Fruit fly (Drosophila melanogaster) whole organism, embryonic: ENCODE results near the gene eIF3d2.

ENCODE experiments used
- Bdp1 ChIP-seq: fragments of 200-800 bp; sonication (Bioruptor generic); optimal IDR thresholded peaks from 3 replicates; lab custom pipeline; 2016; ENCODE audit warnings: missing biosample characterization, missing genetic modification characterization
- BtbVII ChIP-seq: fragments of 200-800 bp; sonication (Bioruptor generic); optimal IDR thresholded peaks from 3 replicates; lab custom pipeline; 2017; ENCODE audit warnings: missing biosample characterization, mild to moderate bottlenecking, missing genetic modification characterization
- CG10209 ChIP-seq: fragments of 200-800 bp; sonication (Bioruptor generic); optimal IDR thresholded peaks from 3 replicates; lab custom pipeline; 2017; ENCODE audit warnings: missing biosample characterization, mild to moderate bottlenecking, missing genetic modification characterization, missing genetic modification reagents
- CG10543 ChIP-seq: fragments of 200-800 bp; sonication (Bioruptor generic); optimal IDR thresholded peaks from 3 replicates; lab custom pipeline; 2017; ENCODE audit warnings: missing biosample characterization, mild to moderate bottlenecking, missing genetic modification characterization, moderate library complexity
- CG11085 ChIP-seq: fragments of 200-800 bp; sonication (Bioruptor generic); IDR thresholded peaks from 2 replicates; pipeline ENCODE4 v1.3.6; 2022; ENCODE audit warnings: missing biosample characterization, missing genetic modification characterization
- CG11696 ChIP-seq: fragments of 200-800 bp; sonication (Bioruptor generic); IDR thresholded peaks from 2 replicates; pipeline ENCODE4 v1.3.6; 2022; ENCODE audit warnings: missing biosample characterization, missing genetic modification characterization
- CG12104 ChIP-seq: fragments of 200-800 bp; sonication (Bioruptor generic); optimal IDR thresholded peaks from 3 replicates; lab custom pipeline; 2016; ENCODE audit warnings: missing biosample characterization, missing genetic modification characterization
- CG12942 ChIP-seq: fragments of 200-800 bp; sonication (Bioruptor generic); optimal IDR thresholded peaks from 3 replicates; lab custom pipeline; 2016; ENCODE audit warnings: missing biosample characterization, missing genetic modification characterization
- CG15073 ChIP-seq: fragments of 200-800 bp; sonication (Bioruptor generic); optimal IDR thresholded peaks from 2 replicates; lab custom pipeline; 2016; ENCODE audit warnings: missing biosample characterization, missing genetic modification characterization
- CG16779 ChIP-seq: fragments of 200-800 bp; sonication (Bioruptor generic); IDR thresholded peaks from 2 replicates; pipeline ENCODE4 v1.3.6; 2022; ENCODE audit warnings: missing biosample characterization, missing genetic modification characterization
- CG6272 ChIP-seq: fragments of 200-800 bp; sonication (Bioruptor generic); IDR thresholded peaks from 2 replicates; pipeline ENCODE4 v1.3.6; 2022; ENCODE audit warnings: missing biosample characterization, missing genetic modification characterization
- CG6683 ChIP-seq: fragments of 200-800 bp; sonication (Bioruptor generic); optimal IDR thresholded peaks from 2 replicates; lab custom pipeline; 2017; ENCODE audit warnings: missing biosample characterization, mild to moderate bottlenecking, missing genetic modification characterization, missing genetic modification reagents
- CG6791 ChIP-seq: fragments of 200-800 bp; sonication (Bioruptor generic); IDR thresholded peaks from 3 replicates; pipeline ENCODE4 v1.3.6; 2022; ENCODE audit warnings: missing biosample characterization, missing genetic modification characterization; ENCODE audit not compliant: partially characterized antibody
- CG6813 ChIP-seq: fragments of 200-800 bp; sonication (Bioruptor generic); optimal IDR thresholded peaks from 2 replicates; lab custom pipeline; 2017; ENCODE audit warnings: missing biosample characterization, missing genetic modification characterization, mild to moderate bottlenecking, moderate library complexity, missing genetic modification reagents
- CG7556 ChIP-seq: fragments of 200-800 bp; sonication (Bioruptor generic); optimal IDR thresholded peaks from 2 replicates; lab custom pipeline; 2017; ENCODE audit warnings: missing biosample characterization, mild to moderate bottlenecking, missing genetic modification characterization
- Eip74EF ChIP-seq, 2 experiments: fragments of 200-800 bp in 1 of 2; fragments of >200 bp in 1 of 2; sonication (Bioruptor generic) in 1 of 2; optimal IDR thresholded peaks; 2 replicates each; lab custom pipeline; 2017 to 2019; ENCODE audit warnings: missing biosample characterization in 2 of 2, missing genetic modification characterization in 2 of 2, mild to moderate bottlenecking in 1 of 2, moderate library complexity in 1 of 2
- HLH3B ChIP-seq: fragments of 200-800 bp; sonication (Bioruptor generic); IDR thresholded peaks from 2 replicates; pipeline ENCODE4 v1.3.6; 2022; ENCODE audit warnings: missing biosample characterization, missing genetic modification characterization
- HmgZ ChIP-seq: fragments of 200-800 bp; sonication (Bioruptor generic); optimal IDR thresholded peaks from 2 replicates; lab custom pipeline; 2018; ENCODE audit warnings: missing biosample characterization, mild to moderate bottlenecking, missing genetic modification characterization
- Hr51 ChIP-seq, 2 experiments: fragments of 200-800 bp; sonication (Bioruptor generic); optimal IDR thresholded peaks; 2 replicates in 1 of 2; 3 replicates in 1 of 2; lab custom pipeline; 2016 to 2018; ENCODE audit warnings: missing biosample characterization in 2 of 2, missing genetic modification characterization in 2 of 2, mild to moderate bottlenecking in 1 of 2, moderate library complexity in 1 of 2
- MTF-1 ChIP-seq: fragments of 200-800 bp; sonication (Bioruptor generic); optimal IDR thresholded peaks from 2 replicates; lab custom pipeline; 2018; ENCODE audit warnings: missing biosample characterization, mild to moderate bottlenecking, missing genetic modification characterization, borderline replicate concordance
- Sin3A ChIP-seq: fragments of >200 bp; optimal IDR thresholded peaks from 2 replicates; lab custom pipeline; 2018
- Xbp1 ChIP-seq: fragments of 200-800 bp; sonication (Bioruptor generic); optimal IDR thresholded peaks from 3 replicates; lab custom pipeline; 2016; ENCODE audit warnings: missing biosample characterization, mild to moderate bottlenecking, missing genetic modification characterization
- al ChIP-seq: fragments of 200-800 bp; sonication (Bioruptor generic); IDR thresholded peaks from 2 replicates; pipeline ENCODE4 v1.3.6; 2022; ENCODE audit warnings: missing biosample characterization, missing genetic modification characterization
- amos ChIP-seq: fragments of 200-800 bp; sonication (Bioruptor generic); IDR thresholded peaks from 2 replicates; pipeline ENCODE4 v1.3.6; 2022; ENCODE audit warnings: missing biosample characterization, missing genetic modification characterization; ENCODE audit not compliant: partially characterized antibody
- bcd ChIP-seq: fragments of 200-800 bp; sonication (Bioruptor generic); optimal IDR thresholded peaks from 2 replicates; lab custom pipeline; 2017; ENCODE audit warnings: missing biosample characterization, mild to moderate bottlenecking, missing genetic modification characterization
- croc ChIP-seq: fragments of 200-800 bp; sonication (Bioruptor generic); conservative IDR thresholded peaks from 3 replicates; pipeline ENCODE4 v1.3.6; 2022; ENCODE audit warnings: missing biosample characterization, missing genetic modification characterization
- dmrt11E ChIP-seq: fragments of 200-800 bp; sonication (Bioruptor generic); optimal IDR thresholded peaks from 3 replicates; lab custom pipeline; 2018; ENCODE audit warnings: missing biosample characterization, mild to moderate bottlenecking, missing genetic modification characterization, moderate library complexity
- dmrt99B ChIP-seq: fragments of 200-800 bp; sonication (Bioruptor generic); optimal IDR thresholded peaks from 2 replicates; lab custom pipeline; 2018; ENCODE audit warnings: missing biosample characterization, mild to moderate bottlenecking, missing genetic modification characterization, moderate library complexity
- emc ChIP-seq: fragments of 200-800 bp; sonication (Bioruptor generic); optimal IDR thresholded peaks from 2 replicates; lab custom pipeline; 2016; ENCODE audit warnings: missing biosample characterization, missing genetic modification characterization
- fd64A ChIP-seq: fragments of 200-800 bp; sonication (Bioruptor generic); optimal IDR thresholded peaks from 3 replicates; lab custom pipeline; 2018; ENCODE audit warnings: missing biosample characterization, mild to moderate bottlenecking, missing genetic modification characterization
- hkb ChIP-seq, 2 experiments: fragments of 200-800 bp in 1 of 2; fragments of >200 bp in 1 of 2; sonication (Bioruptor generic) in 1 of 2; IDR thresholded peaks in 1 of 2; optimal IDR thresholded peaks in 1 of 2; 2 replicates each; pipeline versions ENCODE4 v1.3.6 to Lab custom; 2017 to 2022; ENCODE audit warnings: missing biosample characterization in 1 of 2, missing genetic modification characterization in 1 of 2
- lilli ChIP-seq: fragments of 200-800 bp; sonication (Bioruptor generic); optimal IDR thresholded peaks from 3 replicates; lab custom pipeline; 2016; ENCODE audit warnings: missing biosample characterization, missing genetic modification characterization
- mld ChIP-seq: fragments of 200-800 bp; sonication (Bioruptor generic); IDR thresholded peaks from 3 replicates; pipeline ENCODE4 v1.3.6; 2022; ENCODE audit warnings: missing biosample characterization, missing genetic modification characterization; ENCODE audit not compliant: partially characterized antibody
- pnt ChIP-seq: fragments of 200-800 bp; sonication (Bioruptor generic); optimal IDR thresholded peaks from 3 replicates; lab custom pipeline; 2016; ENCODE audit warnings: missing biosample characterization, missing genetic modification characterization
- sc ChIP-seq, 3 experiments: fragments of >200 bp in 2 of 3; fragments of 200-800 bp in 1 of 3; sonication (Bioruptor generic) in 1 of 3; optimal IDR thresholded peaks; 2 replicates in 2 of 3; 3 replicates in 1 of 3; lab custom pipeline; 2017; ENCODE audit warnings: mild to moderate bottlenecking in 1 of 3, missing biosample characterization in 1 of 3, missing genetic modification characterization in 1 of 3, missing genetic modification reagents in 1 of 3
- sd ChIP-seq: fragments of 200-800 bp; sonication (Bioruptor generic); optimal IDR thresholded peaks from 3 replicates; lab custom pipeline; 2018; ENCODE audit warnings: missing biosample characterization, mild to moderate bottlenecking, missing genetic modification characterization, moderate library complexity
- sim ChIP-seq: fragments of 200-800 bp; sonication (Bioruptor generic); IDR thresholded peaks from 2 replicates; pipeline ENCODE4 v1.3.6; 2022; ENCODE audit warnings: missing biosample characterization, missing genetic modification characterization
- slbo ChIP-seq: fragments of 200-800 bp; sonication (Bioruptor generic); IDR thresholded peaks from 2 replicates; pipeline ENCODE4 v1.3.6; 2022; ENCODE audit warnings: missing biosample characterization, missing genetic modification characterization
- tio ChIP-seq: fragments of 200-800 bp; sonication (Bioruptor generic); optimal IDR thresholded peaks from 2 replicates; lab custom pipeline; 2017; ENCODE audit warnings: missing biosample characterization, missing genetic modification characterization, inconsistent platforms
- tll ChIP-seq, 2 experiments: fragments of 200-800 bp in 1 of 2; fragments of >200 bp in 1 of 2; sonication (Bioruptor generic) in 1 of 2; optimal IDR thresholded peaks; 2 replicates each; lab custom pipeline; 2017 to 2019; ENCODE audit warnings: missing biosample characterization in 2 of 2, missing genetic modification characterization in 2 of 2, mild to moderate bottlenecking in 1 of 2, moderate library complexity in 1 of 2
- vvl ChIP-seq: fragments of 200-800 bp; sonication (Bioruptor generic); IDR thresholded peaks from 2 replicates; pipeline ENCODE4 v1.3.6; 2022; ENCODE audit warnings: missing biosample characterization, missing genetic modification characterization
- zen2 ChIP-seq: fragments of 200-800 bp; sonication (Bioruptor generic); IDR thresholded peaks from 3 replicates; pipeline ENCODE4 v1.3.6; 2022; ENCODE audit warnings: missing biosample characterization, missing genetic modification characterization; ENCODE audit not compliant: partially characterized antibody

Gene eIF3d2

DNA sequence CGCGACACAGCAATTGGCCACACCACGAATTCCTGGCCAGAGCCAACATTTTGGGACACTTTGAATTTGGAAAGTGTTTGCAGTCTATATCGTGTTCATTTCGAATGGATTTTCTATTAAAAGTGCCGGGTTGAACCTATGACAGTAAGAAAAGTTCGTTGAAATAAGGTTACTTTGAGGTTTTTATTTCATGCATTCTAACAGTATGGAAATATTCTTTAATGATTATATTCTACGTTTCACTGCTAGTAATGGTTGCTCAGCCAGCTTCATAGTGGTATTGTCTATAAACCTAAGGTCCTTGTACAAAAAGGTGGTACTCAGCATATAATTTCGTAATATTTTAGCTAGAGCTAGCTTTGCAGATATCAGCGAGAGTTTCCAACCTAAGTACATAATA lies 37.8 kb upstream of the eIF3d2 start, which contains the start of gene Pglym87 (continued):
- no peak for TF ChIP-seq CG11085 (GFP tag; lab: Robert Waterston, UW)
- no peak for TF ChIP-seq emc (GFP tag; lab: Kevin White, UChicago)
- no peak for TF ChIP-seq fd64A (GFP tag; lab: Kevin White, UChicago)
- TF ChIP-seq BtbVII = no peak
- TF ChIP-seq tio (GFP tag; lab: Kevin White, UChicago) = no peak

DNA sequence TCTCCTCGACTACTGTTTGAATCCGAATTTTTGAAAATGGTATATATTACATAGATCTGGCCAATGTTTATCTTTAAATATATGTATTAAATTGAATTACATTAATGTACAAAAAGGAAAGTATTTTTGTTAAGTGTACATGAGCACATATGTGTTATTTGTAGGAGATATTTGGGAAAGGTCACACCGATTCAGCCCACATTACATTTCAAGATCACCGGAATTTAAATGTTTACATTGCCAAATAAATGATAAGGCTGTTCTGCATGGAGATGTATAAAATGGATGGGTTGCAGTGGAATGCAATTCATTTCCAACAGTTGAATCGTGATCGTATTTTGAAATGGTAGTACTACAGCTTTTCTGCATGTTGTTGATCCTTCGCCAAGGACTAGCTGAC lies 34.3 kb upstream of the eIF3d2 start, which contains the start of gene CG3916:
Gene CG3916 (plus strand): TSS at position 301 of the 400 bp plus-strand sequence.
- TF ChIP-seq CG6683 (GFP tag; lab: Kevin White, UChicago) = no peak
- TF ChIP-seq, all 482 proteins: peak for 0

dm6 chr3R:12226239-12226638 lies 31.4 kb upstream of the eIF3d2 start, which contains the start of gene CG12256:
TSS of gene CG12256 (minus strand) at chr3R:12226339.
- no peak for TF ChIP-seq sd (tag; lab: Kevin White, UChicago)
- no peak for TF ChIP-seq CG12942 (GFP tag; lab: Kevin White, UChicago)
- TF ChIP-seq CG7556 (GFP tag; lab: Kevin White, UChicago) = no peak
- TF ChIP-seq sim (GFP tag; lab: Robert Waterston, UW) = no peak

DNA sequence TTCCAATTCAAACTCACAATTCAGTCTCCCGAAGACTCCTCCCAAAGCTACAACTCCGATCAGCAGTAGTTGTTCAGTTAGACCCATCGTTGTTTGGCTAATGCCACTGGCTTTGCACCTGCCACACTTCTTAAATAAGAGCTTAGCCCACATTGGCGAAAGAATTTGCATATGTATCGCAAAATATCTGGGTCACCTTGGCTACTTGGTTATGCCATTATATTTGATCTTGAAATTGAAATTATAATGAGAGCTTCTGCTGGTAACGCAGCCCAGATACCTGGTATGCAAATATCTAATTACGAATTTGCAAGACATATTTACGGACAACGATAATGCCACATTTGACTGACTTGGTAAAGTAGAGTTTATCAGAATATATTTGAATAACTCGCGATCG lies 30.1 kb upstream of the eIF3d2 start, which contains the start of gene CG17404:
Gene CG17404 (minus strand): TSS at position 101 of the 400 bp plus-strand sequence.
- TF ChIP-seq CG10209 (GFP tag; lab: Kevin White, UChicago) (no peak), Hr51 (GFP tag; optimal IDR thresholded peaks at IDR 0.05; lab: Kevin White, UChicago) (no peak), Sin3A (lab: Kevin White, UChicago) (no peak), sc (optimal IDR thresholded peaks at IDR 0.05; lab: Kevin White, UChicago) (no peak), sc (GFP tag; optimal IDR thresholded peaks at IDR 0.05; lab: Kevin White, UChicago) (no peak), croc (GFP tag; lab: Robert Waterston, UW) (no peak), zen2 (GFP tag; lab: Robert Waterston, UW) (no peak), CG15073 (GFP tag; lab: Kevin White, UChicago) (no peak), CG6813 (GFP tag; lab: Kevin White, UChicago) (no peak), MTF-1 (GFP tag; lab: Kevin White, UChicago) (no peak), dmrt11E (no peak), vvl (GFP tag; lab: Robert Waterston, UW) (no peak), CG6272 (GFP tag; lab: Robert Waterston, UW) (no peak), CG12104 (GFP tag; lab: Kevin White, UChicago) (no peak), CG10543 (GFP tag; lab: Kevin White, UChicago) (no peak), bcd (GFP tag; lab: Kevin White, UChicago) (no peak)
- TF ChIP-seq, all 482 proteins: peak for 0

- peak; percentile 11 for TF ChIP-seq pnt (GFP tag; lab: Kevin White, UChicago)
- TF ChIP-seq HLH3B (GFP tag; lab: Robert Waterston, UW) = no peak
- no peak for TF ChIP-seq CG16779 (GFP tag; lab: Robert Waterston, UW)
- TF ChIP-seq lilli (GFP tag; lab: Kevin White, UChicago) = no peak
- no peak for TF ChIP-seq CG11696 (GFP tag; lab: Robert Waterston, UW)
- no peak for TF ChIP-seq Bdp1 (GFP tag; lab: Kevin White, UChicago)
- TF ChIP-seq dmrt99B = no peak
- no peak for TF ChIP-seq Eip74EF (GFP tag; optimal IDR thresholded peaks at IDR 0.05; lab: Kevin White, UChicago)
- peak; percentile 69 for TF ChIP-seq amos (GFP tag; lab: Robert Waterston, UW)
- peak; percentile 20 for TF ChIP-seq hkb (optimal IDR thresholded peaks at IDR 0.05; lab: Kevin White, UChicago)
- TF ChIP-seq hkb (GFP tag; IDR thresholded peaks at IDR 0.05; lab: Robert Waterston, UW) = no peak
- no peak for TF ChIP-seq sim (GFP tag; lab: Robert Waterston, UW)
- TF ChIP-seq al (GFP tag; lab: Robert Waterston, UW) = no peak
- peak; percentile 45; the same call in 2 of the 3 replicates for TF ChIP-seq CG6791 (GFP tag; lab: Robert Waterston, UW)
- no peak for TF ChIP-seq tll (GFP tag; optimal IDR thresholded peaks at IDR 0.05; lab: Kevin White, UChicago)
- TF ChIP-seq slbo (GFP tag; lab: Robert Waterston, UW) = peak; percentile 62
- TF ChIP-seq Xbp1 (GFP tag; lab: Kevin White, UChicago) = peak; percentile 4
- peak; percentile 61 for TF ChIP-seq HmgZ (tag; lab: Kevin White, UChicago)
- TF ChIP-seq mld = no peak
Measured at dm6 chr3R:12222093-12222492, 27.3 kb upstream of the eIF3d2 start, which contains the start of gene Rsbp15. TSS of gene Rsbp15 (plus strand) at chr3R:12222387.
